Worm (Caenorhabditis elegans) whole organism, young adult: ENCODE results near the gene idhb-1.
"Not testable (repeated sequence)": the region's sequence is repeated elsewhere in the genome, so short reads cannot be mapped to it uniquely, and the experiment has no call there.

ENCODE experiments used
- B0261.1 ChIP-seq: sonication (generic microtip); optimal IDR thresholded peaks from 2 replicates; lab custom pipeline; 2016; ENCODE audit warnings: mild to moderate bottlenecking, missing genetic modification characterization, moderate library complexity, missing compliant biosample characterization
- C17E4.6 ChIP-seq: fragments of 200-800 bp; sonication (Bioruptor generic); IDR thresholded peaks from 2 replicates; pipeline ENCODE4 v1.3.6; 2022; ENCODE audit warnings: missing genetic modification reagents, missing genetic modification characterization, missing compliant biosample characterization
- D2030.7 ChIP-seq: fragments of 200-800 bp; sonication (Bioruptor generic); IDR thresholded peaks from 2 replicates; pipeline ENCODE4 v1.3.6; 2022; ENCODE audit warnings: missing genetic modification reagents, missing genetic modification characterization, missing compliant biosample characterization
- F22D6.2 ChIP-seq: sonication (generic microtip); optimal IDR thresholded peaks from 2 replicates; lab custom pipeline; 2016; ENCODE audit warnings: mild to moderate bottlenecking, missing genetic modification characterization, missing compliant biosample characterization
- F23B12.7 ChIP-seq: sonication (generic microtip); optimal IDR thresholded peaks from 2 replicates; lab custom pipeline; 2017; ENCODE audit warnings: missing genetic modification characterization, mild to moderate bottlenecking, missing compliant biosample characterization, antibody characterized with exemption, moderate library complexity; ENCODE audit not compliant: insufficient read depth
- K11D2.4 ChIP-seq: fragments of 200-800 bp; sonication (Bioruptor generic); IDR thresholded peaks from 2 replicates; pipeline ENCODE4 v1.3.6; 2022; ENCODE audit warnings: missing genetic modification reagents, missing genetic modification characterization, missing compliant biosample characterization
- T07F8.4 ChIP-seq: sonication (generic microtip); optimal IDR thresholded peaks from 2 replicates; lab custom pipeline; 2016; ENCODE audit warnings: mild to moderate bottlenecking, missing genetic modification characterization, moderate library complexity, missing compliant biosample characterization
- T26A5.8 ChIP-seq: sonication (generic microtip); optimal IDR thresholded peaks from 2 replicates; lab custom pipeline; 2016; ENCODE audit warnings: missing genetic modification characterization, missing compliant biosample characterization
- Y56A3A.18 ChIP-seq: fragments of 200-800 bp; sonication (Bioruptor generic); IDR thresholded peaks from 2 replicates; pipeline ENCODE4 v1.3.6; 2022; ENCODE audit warnings: missing genetic modification reagents, missing genetic modification characterization, missing compliant biosample characterization
- ama-1 ChIP-seq, 3 experiments: fragments of 150-350 bp in 1 of 3; sonication (generic microtip) in 2 of 3; optimal IDR thresholded peaks; 2 replicates each; lab custom pipeline; 2014 to 2018; ENCODE audit warnings: missing biosample characterization in 2 of 3, missing genetic modification characterization in 2 of 3, missing genetic modification reagents in 2 of 3
- atf-7 ChIP-seq: sonication (generic microtip); optimal IDR thresholded peaks from 2 replicates; lab custom pipeline; 2017; ENCODE audit warnings: mild to moderate bottlenecking, missing genetic modification characterization, missing compliant biosample characterization
- athp-1 ChIP-seq: sonication (generic microtip); optimal IDR thresholded peaks from 2 replicates; lab custom pipeline; 2017; ENCODE audit warnings: mild to moderate bottlenecking, missing genetic modification characterization, missing compliant biosample characterization
- attf-5 ChIP-seq: fragments of 200-800 bp; sonication (Bioruptor generic); optimal IDR thresholded peaks from 2 replicates; lab custom pipeline; 2018; ENCODE audit warnings: mild to moderate bottlenecking, missing genetic modification characterization, missing compliant biosample characterization
- cebp-1 ChIP-seq, 2 experiments: fragments of 200-800 bp in 1 of 2; sonication (Bioruptor generic) in 1 of 2; sonication (generic microtip) in 1 of 2; IDR thresholded peaks in 1 of 2; optimal IDR thresholded peaks in 1 of 2; 2 replicates each; pipeline versions ENCODE4 v1.3.6 to Lab custom; 2017 to 2022; ENCODE audit warnings: missing compliant biosample characterization in 2 of 2, missing genetic modification characterization in 2 of 2, mild to moderate bottlenecking in 1 of 2, missing genetic modification reagents in 1 of 2, moderate library complexity in 1 of 2
- ceh-40 ChIP-seq: fragments of 200-800 bp; sonication (Bioruptor generic); IDR thresholded peaks from 2 replicates; pipeline ENCODE4 v1.3.6; 2022; ENCODE audit warnings: missing genetic modification characterization, missing compliant biosample characterization
- ceh-58 ChIP-seq: fragments of 200-800 bp; sonication (Bioruptor generic); IDR thresholded peaks from 2 replicates; pipeline ENCODE4 v1.3.6; 2022; ENCODE audit warnings: missing genetic modification characterization, missing compliant biosample characterization
- die-1 ChIP-seq: sonication (generic microtip); optimal IDR thresholded peaks from 2 replicates; lab custom pipeline; 2016; ENCODE audit warnings: missing genotype, mild to moderate bottlenecking, missing genetic modification characterization, missing compliant biosample characterization
- ets-4 ChIP-seq: fragments of 200-800 bp; sonication (Bioruptor generic); optimal IDR thresholded peaks from 2 replicates; lab custom pipeline; 2018; ENCODE audit warnings: mild to moderate bottlenecking, missing genetic modification characterization, missing compliant biosample characterization
- him-1 ChIP-seq: sonication (generic microtip); optimal IDR thresholded peaks from 2 replicates; lab custom pipeline; 2016; ENCODE audit warnings: missing genotype, missing genetic modification reagents, missing genetic modification characterization, missing compliant biosample characterization
- hlh-12 ChIP-seq: sonication (generic microtip); optimal IDR thresholded peaks from 2 replicates; lab custom pipeline; 2016; ENCODE audit warnings: missing genetic modification characterization, missing compliant biosample characterization
- hmg-1.2 ChIP-seq: fragments of 200-800 bp; sonication (Bioruptor generic); IDR thresholded peaks from 2 replicates; pipeline ENCODE4 v1.3.6; 2022; ENCODE audit warnings: missing genetic modification reagents, missing genetic modification characterization, missing compliant biosample characterization
- hmg-20 ChIP-seq: fragments of 200-800 bp; sonication (Bioruptor generic); IDR thresholded peaks from 2 replicates; pipeline ENCODE4 v1.3.6; 2022; ENCODE audit warnings: missing genetic modification reagents, missing genetic modification characterization, missing compliant biosample characterization
- lin-26 ChIP-seq: fragments of 200-800 bp; sonication (Bioruptor generic); IDR thresholded peaks from 2 replicates; pipeline ENCODE4 v1.3.6; 2022; ENCODE audit warnings: missing genetic modification reagents, missing genetic modification characterization, missing compliant biosample characterization
- lin-40 ChIP-seq: sonication (generic microtip); optimal IDR thresholded peaks from 2 replicates; lab custom pipeline; 2016; ENCODE audit warnings: missing genetic modification characterization, mild to moderate bottlenecking, missing compliant biosample characterization, missing genotype, missing genetic modification reagents
- lsy-27 ChIP-seq: sonication (generic microtip); optimal IDR thresholded peaks from 2 replicates; lab custom pipeline; 2017; ENCODE audit warnings: missing genetic modification characterization, mild to moderate bottlenecking, missing compliant biosample characterization, antibody characterized with exemption, missing genotype, borderline replicate concordance; ENCODE audit not compliant: insufficient read depth
- madf-3 ChIP-seq: fragments of 200-800 bp; sonication (Bioruptor generic); IDR thresholded peaks from 2 replicates; pipeline ENCODE4 v1.3.6; 2022; ENCODE audit warnings: missing genetic modification reagents, missing genetic modification characterization, missing compliant biosample characterization
- madf-6 ChIP-seq: fragments of 200-800 bp; sonication (Bioruptor generic); IDR thresholded peaks from 2 replicates; pipeline ENCODE4 v1.3.6; 2022; ENCODE audit warnings: missing genetic modification reagents, missing genetic modification characterization, missing compliant biosample characterization
- mcd-1 ChIP-seq: fragments of 200-800 bp; sonication (Bioruptor generic); IDR thresholded peaks from 2 replicates; pipeline ENCODE4 v1.3.6; 2022; ENCODE audit warnings: missing genetic modification reagents, missing genetic modification characterization, missing compliant biosample characterization
- mel-28 ChIP-seq: sonication (generic microtip); optimal IDR thresholded peaks from 2 replicates; lab custom pipeline; 2016; ENCODE audit warnings: borderline replicate concordance, mild to moderate bottlenecking, missing genetic modification characterization, missing compliant biosample characterization
- nhr-120 ChIP-seq: fragments of 200-800 bp; sonication (Bioruptor generic); IDR thresholded peaks from 2 replicates; pipeline ENCODE4 v1.3.6; 2022; ENCODE audit warnings: missing genetic modification characterization, missing compliant biosample characterization
- nhr-179 ChIP-seq: sonication (generic microtip); optimal IDR thresholded peaks from 2 replicates; lab custom pipeline; 2016; ENCODE audit warnings: mild to moderate bottlenecking, missing genetic modification characterization, missing compliant biosample characterization
- nhr-80 ChIP-seq: sonication (generic microtip); optimal IDR thresholded peaks from 2 replicates; lab custom pipeline; 2016; ENCODE audit warnings: missing genetic modification characterization, missing compliant biosample characterization
- pha-4 ChIP-seq: fragments of 150-350 bp; sonication (generic microtip); optimal IDR thresholded peaks from 2 replicates; lab custom pipeline; 2014; ENCODE audit warnings: missing biosample characterization, missing genetic modification reagents, missing genetic modification characterization
- rpc-1 ChIP-seq, 2 experiments: fragments of 150-350 bp in 1 of 2; sonication (generic microtip) in 1 of 2; optimal IDR thresholded peaks; 2 replicates each; lab custom pipeline; 2014 to 2018; ENCODE audit warnings: missing biosample characterization in 1 of 2, missing genetic modification characterization in 1 of 2, missing genetic modification reagents in 1 of 2, missing genotype in 1 of 2
- snpc-4 ChIP-seq, 5 experiments: fragments of 150-350 bp in 1 of 5; sonication (generic microtip) in 4 of 5; optimal IDR thresholded peaks; 2 replicates each; lab custom pipeline; 2014 to 2018; ENCODE audit warnings: missing genetic modification characterization in 5 of 5, missing biosample characterization in 3 of 5, antibody characterized with exemption in 2 of 5, mild to moderate bottlenecking in 2 of 5, missing compliant biosample characterization in 2 of 5, missing genotype in 2 of 5, moderate library complexity in 2 of 5, missing genetic modification reagents in 1 of 5
- tbp1 ChIP-seq: fragments of 200-800 bp; sonication (Bioruptor generic); optimal IDR thresholded peaks from 2 replicates; lab custom pipeline; 2018; ENCODE audit warnings: mild to moderate bottlenecking, missing genetic modification characterization, missing compliant biosample characterization
- ztf-22 ChIP-seq: fragments of 200-800 bp; sonication (Bioruptor generic); optimal IDR thresholded peaks from 2 replicates; lab custom pipeline; 2018; ENCODE audit warnings: mild to moderate bottlenecking, missing genetic modification characterization, moderate library complexity, missing compliant biosample characterization
- ztf-26 ChIP-seq: sonication (generic microtip); optimal IDR thresholded peaks from 2 replicates; lab custom pipeline; 2017; ENCODE audit warnings: missing genetic modification characterization, missing compliant biosample characterization

The idhb-1 gene

DNA sequence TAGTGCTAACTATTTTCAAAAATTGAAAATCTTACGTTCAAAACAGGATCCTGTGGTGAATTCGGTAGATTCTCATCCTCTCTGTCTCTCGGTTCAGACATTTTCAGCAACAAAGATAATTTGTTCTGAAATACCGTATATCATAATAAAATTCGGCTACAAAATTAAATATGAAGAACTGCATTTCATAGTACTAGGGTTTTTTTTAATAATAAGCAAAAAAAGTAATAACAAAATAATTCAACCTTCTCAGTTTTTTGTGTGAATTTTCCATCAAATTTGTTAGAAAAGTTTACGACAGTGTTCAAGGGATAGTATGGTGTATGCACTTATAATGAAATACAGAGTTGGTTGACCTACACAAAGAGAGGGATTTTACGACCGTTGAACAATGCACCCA lies 49.3 kb upstream of the idhb-1 start, which contains the start of gene K06G5.3:
TSS of gene K06G5.3 (minus strand) at position 101 of the 400 bp plus-strand sequence.
- TF ChIP-seq madf-3 (GFP tag; lab: Robert Waterston, UW) (no peak), ztf-26 (tag; lab: Kevin White, UChicago) (no peak), lin-40 (tag; lab: Kevin White, UChicago) (no peak), nhr-80 (no peak), D2030.7 (GFP tag; lab: Robert Waterston, UW) (no peak), T07F8.4 (tag; lab: Kevin White, UChicago) (no peak), Y56A3A.18 (no peak), F22D6.2 (tag; lab: Kevin White, UChicago) (no peak), attf-5 (GFP tag; lab: Kevin White, UChicago) (no peak), hlh-12 (tag; lab: Kevin White, UChicago) (no peak), atf-7 (tag; lab: Kevin White, UChicago) (no peak), madf-6 (GFP tag; lab: Robert Waterston, UW) (no peak), lsy-27 (tag; lab: Kevin White, UChicago) (no peak), ceh-58 (GFP tag; lab: Robert Waterston, UW) (no peak), T26A5.8 (tag; lab: Kevin White, UChicago) (no peak), C17E4.6 (no peak), ama-1 (optimal IDR thresholded peaks at IDR 0.05; lab: Kevin White, UChicago) (no peak), ama-1 (GFP tag; optimal IDR thresholded peaks at IDR 0.05; lab: Kevin White, UChicago) (no peak), mcd-1 (GFP tag; lab: Robert Waterston, UW) (no peak), athp-1 (tag; lab: Kevin White, UChicago) (no peak), mel-28 (tag; lab: Kevin White, UChicago) (no peak)

DNA sequence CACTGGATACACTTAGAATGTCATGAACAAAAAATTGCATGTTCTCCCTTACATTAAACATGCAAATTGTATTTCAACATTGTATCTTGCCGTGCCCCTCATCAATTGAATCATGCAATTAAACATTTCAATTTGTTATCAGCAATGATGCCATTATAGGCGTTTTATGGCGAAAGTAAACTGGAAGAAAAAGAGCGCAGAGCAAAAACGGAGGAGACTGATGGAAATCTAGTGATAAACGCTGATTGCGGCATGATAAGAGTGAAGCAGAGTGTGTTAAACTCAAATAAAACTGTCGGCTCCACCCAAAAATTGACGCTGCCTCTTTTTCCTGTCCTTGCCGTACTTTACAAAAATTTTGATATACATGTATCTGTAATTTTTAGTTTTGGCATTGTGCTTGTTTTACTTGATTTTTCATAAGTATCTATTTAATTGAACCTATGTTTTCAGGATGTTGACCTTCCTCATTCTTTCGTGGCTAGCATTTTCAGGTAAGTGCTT lies 40.7 kb upstream of the idhb-1 start, which contains the start of gene K06G5.1:
TSS of gene K06G5.1 (plus strand) at position 454 of the 504 bp plus-strand sequence.
- TF ChIP-seq hmg-20 (GFP tag; lab: Robert Waterston, UW): no peak
- no peak for TF ChIP-seq ceh-40
- peak; percentile 12 for TF ChIP-seq F23B12.7 (tag; lab: Kevin White, UChicago)
- no peak for TF ChIP-seq cebp-1 (GFP tag; IDR thresholded peaks at IDR 0.05; lab: Robert Waterston, UW)
- peak; percentile 64 for TF ChIP-seq cebp-1 (tag; optimal IDR thresholded peaks at IDR 0.05; lab: Kevin White, UChicago)
- peak; percentile 44 for TF ChIP-seq pha-4 (tag; lab: Kevin White, UChicago)
- peak; percentile 12 for TF ChIP-seq ztf-22 (GFP tag; lab: Kevin White, UChicago)
- TF ChIP-seq nhr-80: peak; percentile 98
- peak; percentile 40 for TF ChIP-seq atf-7 (tag; lab: Kevin White, UChicago)
- peak; percentile 81 for TF ChIP-seq ets-4

DNA sequence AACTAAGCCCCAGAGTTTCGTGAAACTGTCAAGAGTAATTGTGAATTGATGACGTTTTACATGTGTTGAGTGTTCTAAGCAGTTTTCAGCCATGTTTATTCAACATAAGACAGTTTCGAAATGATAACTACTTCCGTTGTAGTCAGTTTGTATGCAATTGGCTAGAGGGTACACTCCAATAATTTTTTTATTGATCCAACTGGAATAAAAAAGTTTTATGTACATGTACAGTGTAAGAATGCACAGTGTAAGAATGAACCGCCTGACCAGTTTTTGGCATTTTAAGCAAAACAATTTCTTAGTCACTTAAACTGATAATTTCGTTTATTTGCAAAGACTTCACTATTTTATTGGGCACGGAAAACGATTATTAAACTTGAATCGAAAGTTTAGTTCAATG lies 39.5 kb upstream of the idhb-1 start:
- TF ChIP-seq nhr-80 (peak; percentile 1), ztf-26 (tag; lab: Kevin White, UChicago) (no peak), nhr-120 (GFP tag; lab: Robert Waterston, UW) (no peak), K11D2.4 (no peak), nhr-179 (no peak)

DNA sequence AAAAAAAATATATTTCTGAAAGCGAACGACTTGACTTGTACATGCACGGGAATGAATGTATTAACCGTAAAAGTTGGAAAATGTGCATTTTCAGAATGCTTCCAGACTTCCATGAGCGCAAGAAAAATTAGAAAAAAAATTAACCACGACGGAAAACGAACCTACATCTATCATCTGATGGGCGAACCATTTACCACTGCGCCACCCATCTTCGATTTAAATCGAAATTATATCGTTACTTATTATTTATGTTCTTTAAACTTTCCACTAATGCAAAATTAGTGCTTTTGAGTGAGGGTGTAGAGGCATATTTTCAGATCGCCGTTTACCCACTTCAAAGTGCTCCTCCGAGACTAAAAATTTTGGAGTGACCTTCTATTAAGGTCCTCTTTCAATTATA lies 37.3 kb upstream of the idhb-1 start:
- TF ChIP-seq B0261.1 (tag; lab: Kevin White, UChicago): peak; percentile 60
- peak; percentile 52 for TF ChIP-seq die-1 (tag; lab: Kevin White, UChicago)
- peak; percentile 72 for TF ChIP-seq lin-26 (GFP tag; lab: Robert Waterston, UW)
- TF ChIP-seq rpc-1 (optimal IDR thresholded peaks at IDR 0.05; lab: Kevin White, UChicago): peak; percentile 49
- TF ChIP-seq rpc-1 (tag; optimal IDR thresholded peaks at IDR 0.05; lab: Kevin White, UChicago): peak; percentile 69
- TF ChIP-seq tbp1 (GFP tag; lab: Kevin White, UChicago): peak; percentile 85
- TF ChIP-seq him-1: peak; percentile 12
- peak; percentile 50; the same call in 1 of the 2 replicates for TF ChIP-seq D2030.7 (GFP tag; lab: Robert Waterston, UW)
- TF ChIP-seq snpc-4 (GFP tag; optimal IDR thresholded peaks at IDR 0.05; lab: Kevin White, UChicago): not testable (repeated sequence)
- peak in 1 of 4 experiments; percentile 33 for TF ChIP-seq snpc-4 (tag; optimal IDR thresholded peaks at IDR 0.05; lab: Kevin White, UChicago)
- TF ChIP-seq hmg-1.2 (GFP tag; lab: Robert Waterston, UW): peak; percentile 29; the same call in 1 of the 2 replicates
